Worm (Caenorhabditis elegans) whole organism, L2 larva: ENCODE results near the gene T20B12.3.

Experiments used
- ceh-82 ChIP-seq: fragments of 150-350 bp; optimal IDR thresholded peaks from 2 replicates; lab custom pipeline; 2014; ENCODE audit warnings: missing biosample characterization, missing genetic modification characterization
- lin-13 ChIP-seq: fragments of 150-350 bp; optimal IDR thresholded peaks from 2 replicates; lab custom pipeline; 2014; ENCODE audit warnings: missing biosample characterization, missing genetic modification reagents, missing genetic modification characterization
- nhr-12 ChIP-seq: fragments of 150-350 bp; optimal IDR thresholded peaks from 2 replicates; lab custom pipeline; 2014; ENCODE audit warnings: missing biosample characterization, missing genetic modification characterization

ce11 chrIII:7378945-7379344 is 3.0 kb upstream of the T20B12.3 start, which contains the start of gene T20B12.7:
- no peak for TF ChIP-seq nhr-12 (tag; lab: Kevin White, UChicago)
- TF ChIP-seq lin-13 = no peak
- TF ChIP-seq ceh-82 (tag; lab: Kevin White, UChicago) = no peak
